Worm (Caenorhabditis elegans) whole organism, early embryonic: ENCODE results near the gene clec-2.

Experiments used
- B0310.2 ChIP-seq: sonication (generic microtip); optimal IDR thresholded peaks from 2 replicates; lab custom pipeline; 2016; ENCODE audit warnings: mild to moderate bottlenecking, missing genetic modification characterization, missing compliant biosample characterization
- F13C5.2 ChIP-seq: sonication (generic microtip); optimal IDR thresholded peaks from 2 replicates; lab custom pipeline; 2017; ENCODE audit warnings: mild to moderate bottlenecking, missing genetic modification characterization, inconsistent platforms, missing compliant biosample characterization
- aly-1 ChIP-seq: sonication (generic microtip); optimal IDR thresholded peaks from 2 replicates; lab custom pipeline; 2016; ENCODE audit warnings: missing genetic modification characterization, missing compliant biosample characterization
- ama-1 ChIP-seq: fragments of 150-350 bp; optimal IDR thresholded peaks from 2 replicates; lab custom pipeline; 2014
- ceh-13 ChIP-seq: fragments of 200-800 bp; sonication (Bioruptor generic); optimal IDR thresholded peaks from 2 replicates; lab custom pipeline; 2018; ENCODE audit warnings: mild to moderate bottlenecking, missing genetic modification characterization, missing compliant biosample characterization
- ceh-36 ChIP-seq: sonication (generic microtip); optimal IDR thresholded peaks from 2 replicates; lab custom pipeline; 2016; ENCODE audit warnings: missing genetic modification characterization, inconsistent platforms, missing compliant biosample characterization
- ets-7 ChIP-seq: sonication (generic microtip); optimal IDR thresholded peaks from 2 replicates; lab custom pipeline; 2016; ENCODE audit warnings: missing genotype, missing genetic modification characterization, missing compliant biosample characterization
- flt-1 ChIP-seq: fragments of 200-800 bp; sonication (Bioruptor generic); IDR thresholded peaks from 2 replicates; pipeline ENCODE4 v1.3.6; 2022; ENCODE audit warnings: missing genetic modification characterization, missing compliant biosample characterization
- hmbx-1 ChIP-seq: sonication (generic microtip); optimal IDR thresholded peaks from 2 replicates; lab custom pipeline; 2016; ENCODE audit warnings: mild to moderate bottlenecking, missing genetic modification characterization, missing compliant biosample characterization
- hmg-4 ChIP-seq: fragments of 200-800 bp; sonication (Bioruptor generic); optimal IDR thresholded peaks from 2 replicates; lab custom pipeline; 2018; ENCODE audit warnings: mild to moderate bottlenecking, missing genetic modification characterization, missing compliant biosample characterization
- hnd-1 ChIP-seq: sonication (generic microtip); optimal IDR thresholded peaks from 2 replicates; lab custom pipeline; 2016; ENCODE audit warnings: missing genetic modification characterization, missing compliant biosample characterization
- pes-1 ChIP-seq: fragments of 200-800 bp; sonication (Bioruptor generic); IDR thresholded peaks from 2 replicates; pipeline ENCODE4 v1.3.6; 2022; ENCODE audit warnings: missing genetic modification reagents, missing genetic modification characterization, missing compliant biosample characterization
- scrt-1 ChIP-seq: fragments of 200-800 bp; sonication (Bioruptor generic); IDR thresholded peaks from 2 replicates; pipeline ENCODE4 v1.3.6; 2022; ENCODE audit warnings: missing genetic modification characterization, missing compliant biosample characterization
- sea-1 ChIP-seq: fragments of 200-800 bp; sonication (Bioruptor generic); conservative IDR thresholded peaks from 2 replicates; pipeline ENCODE4 v1.3.6; 2022; ENCODE audit warnings: missing genetic modification characterization, missing compliant biosample characterization
- tbx-11 ChIP-seq: fragments of 200-800 bp; sonication (Bioruptor generic); IDR thresholded peaks from 2 replicates; pipeline ENCODE4 v1.3.6; 2022; ENCODE audit warnings: missing genetic modification characterization, missing compliant biosample characterization
- tbx-37 ChIP-seq: fragments of 200-800 bp; sonication (Bioruptor generic); conservative IDR thresholded peaks from 2 replicates; pipeline ENCODE4 v1.3.6; 2022; ENCODE audit warnings: missing genetic modification reagents, missing genetic modification characterization, missing compliant biosample characterization
- tra-4 ChIP-seq: sonication (generic microtip); optimal IDR thresholded peaks from 2 replicates; lab custom pipeline; 2017; ENCODE audit warnings: missing genetic modification characterization, missing compliant biosample characterization

clec-2 gene

DNA sequence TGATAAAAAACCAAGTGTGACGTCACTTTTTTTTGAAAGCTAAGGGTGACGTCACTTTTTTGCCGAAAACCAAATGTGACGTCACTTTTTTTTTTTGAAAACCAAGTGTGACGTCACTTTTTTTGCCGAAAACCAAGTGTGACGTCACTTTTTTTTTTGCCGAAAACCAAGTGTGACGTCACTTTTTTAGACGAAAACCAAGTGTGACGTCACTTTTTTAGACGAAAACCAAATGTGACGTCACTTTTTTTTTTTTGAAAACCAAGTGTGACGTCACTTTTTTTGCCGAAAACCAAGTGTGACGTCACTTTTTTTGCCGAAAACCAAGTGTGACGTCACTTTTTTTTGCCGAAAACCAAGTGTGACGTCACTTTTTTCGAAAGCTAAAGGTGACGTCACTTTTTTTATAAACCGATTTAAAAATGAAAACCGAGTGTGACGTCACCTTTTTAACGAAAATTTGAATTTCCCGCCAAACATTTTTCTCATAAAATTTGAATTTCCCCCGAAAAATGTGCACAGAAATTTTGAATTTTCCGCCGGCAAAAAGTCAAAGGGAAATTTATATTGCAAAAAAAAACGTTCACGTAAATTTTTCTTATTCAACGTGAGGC lies 25.3 kb downstream of the clec-2 start:
- no peak for TF ChIP-seq ets-7 (tag; lab: Kevin White, UChicago)
- TF ChIP-seq ama-1 (lab: Kevin White, UChicago), result no peak
- no peak for TF ChIP-seq ceh-13 (GFP tag; lab: Kevin White, UChicago)
- TF ChIP-seq hmg-4 (GFP tag; lab: Kevin White, UChicago), result no peak
- no peak for TF ChIP-seq F13C5.2 (tag; lab: Kevin White, UChicago)
- no peak for TF ChIP-seq aly-1 (tag; lab: Kevin White, UChicago)
- TF ChIP-seq sea-1 (GFP tag; lab: Robert Waterston, UW), result no peak
- no peak for TF ChIP-seq hmbx-1 (tag; lab: Kevin White, UChicago)
- TF ChIP-seq ceh-36, result no peak
- no peak for TF ChIP-seq pes-1 (GFP tag; lab: Robert Waterston, UW)
- TF ChIP-seq hnd-1, result no peak
- no peak for TF ChIP-seq tra-4 (tag; lab: Kevin White, UChicago)
- no peak for TF ChIP-seq B0310.2 (tag; lab: Kevin White, UChicago)
- no peak for TF ChIP-seq flt-1
- TF ChIP-seq tbx-37 (GFP tag; lab: Robert Waterston, UW), result no peak
- TF ChIP-seq tbx-11 (GFP tag; lab: Robert Waterston, UW), result no peak
- TF ChIP-seq scrt-1, result no peak

ce11 chrII:2996721-2997120 lies 26.5 kb downstream of the clec-2 start, which contains the start of gene lido-8:
lido-8 (plus strand) TSS chrII:2997021.
- no peak for TF ChIP-seq hmg-4 (GFP tag; lab: Kevin White, UChicago)
- no peak for TF ChIP-seq tra-4 (tag; lab: Kevin White, UChicago)
- no peak for TF ChIP-seq pes-1 (GFP tag; lab: Robert Waterston, UW)
- TF ChIP-seq ceh-13 (GFP tag; lab: Kevin White, UChicago), result no peak
- no peak for TF ChIP-seq ama-1 (lab: Kevin White, UChicago)
- TF ChIP-seq tbx-11 (GFP tag; lab: Robert Waterston, UW), result no peak
- no peak for TF ChIP-seq B0310.2 (tag; lab: Kevin White, UChicago)
- TF ChIP-seq sea-1 (GFP tag; lab: Robert Waterston, UW), result no peak
- TF ChIP-seq aly-1 (tag; lab: Kevin White, UChicago), result no peak
- TF ChIP-seq hmbx-1 (tag; lab: Kevin White, UChicago), result no peak
- TF ChIP-seq F13C5.2 (tag; lab: Kevin White, UChicago), result no peak
- TF ChIP-seq flt-1, result no peak
- TF ChIP-seq hnd-1, result no peak
- no peak for TF ChIP-seq ets-7 (tag; lab: Kevin White, UChicago)
- no peak for TF ChIP-seq tbx-37 (GFP tag; lab: Robert Waterston, UW)
- no peak for TF ChIP-seq scrt-1
- TF ChIP-seq ceh-36, result no peak

DNA sequence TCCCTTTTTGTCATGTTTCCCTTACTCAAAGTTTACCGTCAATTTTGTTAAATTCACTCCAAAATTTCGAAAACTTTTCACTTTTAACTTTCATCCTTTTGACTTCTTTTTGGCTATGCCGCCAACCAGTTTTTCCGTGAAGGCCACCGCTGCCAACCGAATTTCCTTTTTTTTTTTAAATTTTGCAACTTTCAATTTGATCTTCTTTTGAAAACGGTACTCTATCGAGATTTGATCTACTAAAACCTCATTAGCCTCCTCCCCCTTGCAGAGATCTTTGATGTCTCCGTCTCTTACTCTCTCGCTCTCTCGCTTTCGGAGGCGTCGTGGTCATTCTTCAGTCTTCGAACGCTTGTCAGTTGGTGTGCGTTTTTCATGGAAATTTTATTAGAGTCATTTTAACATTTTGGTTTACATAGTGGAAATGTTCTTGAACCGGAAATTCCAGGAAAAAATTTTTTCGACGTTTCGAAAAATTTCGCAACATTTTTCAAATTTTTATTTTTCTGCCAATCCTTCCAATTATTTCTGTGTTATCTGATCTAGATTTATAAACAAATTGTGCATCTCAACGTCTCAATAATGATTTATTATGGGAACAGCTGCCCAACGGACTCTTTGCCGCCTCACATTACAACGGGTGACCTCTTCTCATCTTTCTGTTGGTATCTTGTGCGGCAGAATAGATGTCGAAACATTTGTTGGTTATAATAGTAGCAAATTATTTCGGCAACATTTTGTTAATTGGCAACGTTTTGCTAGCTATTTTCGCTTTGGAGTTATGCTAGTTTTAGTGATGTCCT lies 28.4 kb downstream of the clec-2 start:
- TF ChIP-seq hmg-4 (GFP tag; lab: Kevin White, UChicago) (no peak), F13C5.2 (tag; lab: Kevin White, UChicago) (no peak), scrt-1 (no peak), flt-1 (no peak), ceh-13 (GFP tag; lab: Kevin White, UChicago) (no peak), sea-1 (GFP tag; lab: Robert Waterston, UW) (no peak), hmbx-1 (tag; lab: Kevin White, UChicago) (no peak), ama-1 (lab: Kevin White, UChicago) (no peak), aly-1 (tag; lab: Kevin White, UChicago) (no peak), ets-7 (tag; lab: Kevin White, UChicago) (no peak), pes-1 (GFP tag; lab: Robert Waterston, UW) (no peak), hnd-1 (no peak), tra-4 (tag; lab: Kevin White, UChicago) (no peak), tbx-11 (GFP tag; lab: Robert Waterston, UW) (no peak), B0310.2 (tag; lab: Kevin White, UChicago) (no peak), tbx-37 (GFP tag; lab: Robert Waterston, UW) (no peak), ceh-36 (no peak)

- TF ChIP-seq tbx-37 (GFP tag; lab: Robert Waterston, UW), result no peak
- TF ChIP-seq scrt-1, result no peak
- TF ChIP-seq hmbx-1 (tag; lab: Kevin White, UChicago), result no peak
- TF ChIP-seq tra-4 (tag; lab: Kevin White, UChicago), result no peak
- no peak for TF ChIP-seq aly-1 (tag; lab: Kevin White, UChicago)
- TF ChIP-seq flt-1, result no peak
- no peak for TF ChIP-seq ama-1 (lab: Kevin White, UChicago)
- TF ChIP-seq F13C5.2 (tag; lab: Kevin White, UChicago), result no peak
- no peak for TF ChIP-seq sea-1 (GFP tag; lab: Robert Waterston, UW)
- TF ChIP-seq ceh-36, result no peak
- TF ChIP-seq hnd-1, result no peak
- TF ChIP-seq B0310.2 (tag; lab: Kevin White, UChicago), result no peak
- no peak for TF ChIP-seq tbx-11 (GFP tag; lab: Robert Waterston, UW)
- TF ChIP-seq ceh-13 (GFP tag; lab: Kevin White, UChicago), result no peak
- TF ChIP-seq pes-1 (GFP tag; lab: Robert Waterston, UW), result no peak
- TF ChIP-seq hmg-4 (GFP tag; lab: Kevin White, UChicago), result no peak
- no peak for TF ChIP-seq ets-7 (tag; lab: Kevin White, UChicago)
Observed at ce11 chrII:2992300-2992699, 30.9 kb downstream of the clec-2 start.

DNA sequence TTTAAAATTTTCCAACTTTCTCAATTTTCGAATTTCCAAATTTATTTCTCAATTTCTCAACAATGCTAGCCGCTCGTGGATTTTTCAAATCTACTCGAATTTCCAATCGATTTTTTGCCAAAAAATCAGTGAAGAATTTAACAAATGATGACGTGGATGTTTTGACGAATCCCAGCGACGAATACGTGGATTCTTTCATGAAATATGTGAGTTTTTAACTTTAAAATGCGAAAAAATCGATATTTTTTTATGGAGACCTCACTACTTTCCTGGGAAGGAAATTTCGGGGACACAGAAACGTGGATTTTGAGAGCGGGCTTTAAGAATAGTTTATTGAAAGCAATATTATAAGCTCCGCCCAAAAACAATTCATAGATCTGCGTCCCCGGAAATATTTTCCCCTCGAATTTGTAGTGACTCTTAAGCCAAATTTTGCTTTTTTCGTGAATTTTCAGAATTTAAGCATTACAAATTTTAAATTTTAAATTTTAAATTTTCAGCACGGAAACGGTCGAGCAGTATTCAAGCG lies 31.6 kb downstream of the clec-2 start, which contains the start of gene K08A2.2:
Gene K08A2.2, plus strand, starts transcription at position 51 of the 529 bp plus-strand sequence.
- TF ChIP-seq ama-1 (lab: Kevin White, UChicago) (no peak), pes-1 (GFP tag; lab: Robert Waterston, UW) (peak; percentile 62)

ce11 chrII:2990089-2990488 lies 33.1 kb downstream of the clec-2 start:
- no peak for TF ChIP-seq hmg-4 (GFP tag; lab: Kevin White, UChicago)
- peak; percentile 87 for TF ChIP-seq ceh-36
- TF ChIP-seq ets-7 (tag; lab: Kevin White, UChicago), result no peak
